Worm (Caenorhabditis elegans): Measurements from ENCODE around the gene C07A9.5.
"Not testable (repeated sequence)": the region's sequence is repeated elsewhere in the genome, so short reads cannot be mapped to it uniquely, and the experiment has no call there.

The C07A9.5 gene

DNA sequence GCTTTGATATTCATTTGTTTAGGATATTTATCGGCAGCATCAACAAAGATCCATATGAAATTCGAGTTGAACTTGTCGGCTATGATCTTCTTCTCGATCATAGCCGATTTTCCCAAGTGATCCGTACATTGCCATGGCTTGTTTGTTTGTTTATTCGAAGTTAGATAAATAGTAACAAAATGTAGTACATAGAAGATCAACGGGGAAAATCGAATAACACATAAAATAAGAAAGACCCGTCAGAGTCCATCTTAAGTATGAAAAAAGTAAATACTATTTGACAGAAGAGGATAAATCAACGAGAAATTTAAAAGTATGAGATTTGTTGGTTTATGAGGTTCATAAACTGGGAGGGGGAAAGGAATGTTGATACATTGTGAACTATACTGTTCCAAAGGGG, at the start of gene C07A9.5:
Gene C07A9.5 (minus strand): TSS at position 101 of the 400 bp plus-strand sequence.
- not testable (repeated sequence) for TF ChIP-seq lin-15B (tag; optimal IDR thresholded peaks at IDR 0.05); swsn-7 (tag; optimal IDR thresholded peaks at IDR 0.05); ces-1 (GFP tag; optimal IDR thresholded peaks at IDR 0.05)

DNA sequence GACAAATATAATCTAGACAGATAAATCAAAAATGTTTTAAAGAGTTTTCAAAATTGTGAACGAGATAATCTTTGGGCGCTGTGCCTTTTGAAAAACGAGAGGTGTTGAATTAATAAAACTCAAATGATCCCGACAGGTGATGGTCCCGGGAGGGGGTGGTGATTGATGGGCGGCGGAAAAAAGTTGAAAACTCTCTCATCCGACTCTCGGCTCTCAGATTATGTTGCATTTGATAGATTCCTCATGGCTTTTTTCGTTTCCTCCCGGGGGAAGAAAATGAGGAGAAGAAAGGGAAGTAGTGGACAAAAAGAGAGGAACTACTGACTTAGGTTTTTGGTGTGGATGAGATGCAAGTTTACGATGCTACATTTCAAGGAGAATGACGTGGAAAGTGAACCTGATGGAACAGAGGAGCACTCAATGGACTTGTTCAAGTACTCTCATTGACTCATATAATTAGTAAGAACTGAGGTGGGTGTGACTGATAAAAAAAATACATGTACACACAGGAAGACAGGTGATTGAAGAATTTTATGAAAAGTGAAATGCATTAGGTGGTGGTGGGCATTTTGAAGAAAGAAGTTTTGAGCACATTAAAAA, 48.8 kb upstream of the C07A9.5 start:
- TF ChIP-seq efl-1 (optimal IDR thresholded peaks at IDR 0.05) (no peak), efl-1 (GFP tag; optimal IDR thresholded peaks at IDR 0.05 in 1 of 2) (peak in 1 of 2 experiments; percentile 3), rnt-1 (tag; optimal IDR thresholded peaks at IDR 0.05) (peak; percentile 74), aha-1 (tag; optimal IDR thresholded peaks at IDR 0.05) (no peak), dsc-1 (tag; optimal IDR thresholded peaks at IDR 0.05) (peak; percentile 75), nhr-20 (tag; optimal IDR thresholded peaks at IDR 0.05) (peak; percentile 20), nhr-71 (tag; optimal IDR thresholded peaks at IDR 0.05) (peak; percentile 60), snu-23 (GFP tag; optimal IDR thresholded peaks at IDR 0.05) (peak; percentile 19), lin-14 (GFP tag; optimal IDR thresholded peaks at IDR 0.05) (peak; percentile 90), lin-39 (tag; optimal IDR thresholded peaks at IDR 0.05) (peak; percentile 51), lsy-2 (tag; optimal IDR thresholded peaks at IDR 0.05) (peak; percentile 1 to 7), ceh-88 (GFP tag; IDR thresholded peaks at IDR 0.05) (no peak), hpl-2 (GFP tag; optimal IDR thresholded peaks at IDR 0.05) (no peak), ces-1 (GFP tag; optimal IDR thresholded peaks at IDR 0.05) (no peak), swsn-7 (tag; optimal IDR thresholded peaks at IDR 0.05) (peak; percentile 24), nhr-85 (tag) (peak; percentile 9)

DNA sequence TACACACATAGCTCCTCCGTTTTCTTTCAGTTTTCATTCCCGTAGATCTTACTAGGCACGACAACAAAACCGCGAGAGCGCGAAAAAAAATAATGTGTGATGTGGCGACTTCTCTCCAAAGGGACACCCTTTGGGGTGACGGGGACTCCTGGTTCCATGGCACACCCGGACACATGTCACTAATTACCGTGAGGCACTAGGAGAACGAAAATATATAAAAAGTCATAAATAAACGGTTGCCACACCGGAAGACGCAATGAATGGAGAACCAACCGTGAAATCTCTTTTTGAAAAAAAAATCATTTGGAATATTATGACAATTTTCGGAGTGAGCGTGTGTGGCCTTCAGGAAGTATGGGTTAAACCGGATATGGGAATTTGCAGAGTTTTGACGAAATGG, 47.8 kb upstream of the C07A9.5 start:
- TF ChIP-seq efl-1 (optimal IDR thresholded peaks at IDR 0.05) (no peak), efl-1 (GFP tag; optimal IDR thresholded peaks at IDR 0.05 in 1 of 2) (peak in 1 of 2 experiments; percentile 42), xbp-1 (tag; optimal IDR thresholded peaks at IDR 0.05) (no peak), nhr-77 (tag; optimal IDR thresholded peaks at IDR 0.05) (no peak), dsc-1 (tag; optimal IDR thresholded peaks at IDR 0.05) (peak; percentile 53), nhr-85 (tag) (no peak)

DNA sequence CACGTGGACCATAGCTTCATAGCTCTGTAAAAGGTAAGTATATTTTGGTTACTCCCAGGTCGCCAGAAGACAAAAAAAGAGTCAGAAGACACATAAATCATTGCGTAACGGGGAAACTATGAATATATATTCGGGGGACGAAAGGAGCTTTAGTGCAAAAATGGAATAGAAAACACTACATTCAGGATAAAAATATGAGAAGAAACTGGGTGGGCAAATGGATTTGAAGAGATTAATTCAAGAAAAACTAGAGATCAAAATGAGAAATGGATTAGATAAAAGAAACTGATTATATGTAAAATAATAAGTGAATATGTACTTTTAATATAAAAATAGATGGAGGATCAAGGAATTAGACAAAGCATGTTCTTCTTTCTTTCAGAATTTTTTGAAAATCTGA, 44.8 kb upstream of the C07A9.5 start, which contains the start of gene C07A9.12:
Gene C07A9.12 (minus strand): TSS at position 101 of the 400 bp plus-strand sequence.
- TF ChIP-seq ama-1 (optimal IDR thresholded peaks at IDR 0.05) (no peak), ces-1 (GFP tag; optimal IDR thresholded peaks at IDR 0.05) (no peak), dsc-1 (tag; optimal IDR thresholded peaks at IDR 0.05) (peak; percentile 3), ceh-63 (GFP tag; optimal IDR thresholded peaks at IDR 0.05) (no peak), ceh-82 (tag; optimal IDR thresholded peaks at IDR 0.05) (no peak), zip-4 (GFP tag; optimal IDR thresholded peaks at IDR 0.05) (no peak)

DNA sequence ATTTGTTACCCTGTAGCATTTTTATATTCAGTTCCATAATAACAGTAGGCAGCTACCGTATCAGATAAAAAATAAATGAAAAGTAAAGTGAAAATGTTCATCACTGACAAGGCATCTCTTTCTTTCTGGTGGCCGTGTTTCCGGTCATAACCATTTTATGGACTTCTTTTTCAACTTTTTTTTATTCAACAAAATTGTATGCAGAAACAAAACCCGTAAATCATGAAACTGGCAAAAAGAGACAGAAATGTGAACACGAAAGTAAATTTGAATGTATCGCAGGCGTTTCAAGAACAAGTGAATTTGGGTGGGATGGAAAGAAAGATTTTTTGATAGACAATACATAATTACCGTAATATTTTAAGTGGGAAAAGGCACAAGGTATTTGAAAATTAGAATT, 42.5 kb upstream of the C07A9.5 start, which contains the start of gene clec-162:
Gene clec-162 (minus strand): TSS at position 101 of the 400 bp plus-strand sequence.
- TF ChIP-seq egl-13 (tag; optimal IDR thresholded peaks at IDR 0.05): no peak
- TF ChIP-seq ztf-4 (tag; optimal IDR thresholded peaks at IDR 0.05): no peak
- TF ChIP-seq jun-1 (tag; optimal IDR thresholded peaks at IDR 0.05): no peak
- TF ChIP-seq vab-15 (tag; optimal IDR thresholded peaks at IDR 0.05): no peak
- TF ChIP-seq ceh-8 (GFP tag; optimal IDR thresholded peaks at IDR 0.05): no peak
- TF ChIP-seq grh-1 (GFP tag; IDR thresholded peaks at IDR 0.05): no peak
- no peak for TF ChIP-seq unc-98 (GFP tag; IDR thresholded peaks at IDR 0.05)
- TF ChIP-seq lin-15B (tag; optimal IDR thresholded peaks at IDR 0.05): no peak
- TF ChIP-seq nhr-28 (tag; optimal IDR thresholded peaks at IDR 0.05): no peak
- no peak for TF ChIP-seq nhr-11 (tag; optimal IDR thresholded peaks at IDR 0.05)

DNA sequence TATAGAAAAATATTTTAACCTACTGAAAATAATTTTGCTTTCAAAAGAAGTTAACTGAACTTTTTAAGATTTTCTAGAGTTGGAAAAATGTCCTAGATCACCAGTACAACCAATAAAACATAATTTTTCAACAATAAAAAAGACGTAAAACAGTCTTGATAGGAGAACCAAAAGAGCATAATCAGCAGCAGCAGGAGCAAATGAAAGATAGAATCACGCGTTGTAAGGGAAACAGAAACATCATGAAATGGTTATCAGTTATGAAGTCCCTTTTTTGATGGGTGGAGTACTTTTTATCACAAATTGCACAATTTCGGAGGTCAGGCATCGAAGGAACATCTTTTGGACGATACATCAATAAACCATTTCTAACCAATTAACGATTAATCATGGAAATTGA, 39.4 kb upstream of the C07A9.5 start:
- TF ChIP-seq C16A3.4 (tag; optimal IDR thresholded peaks at IDR 0.05) (no peak), fkh-10 (GFP tag; optimal IDR thresholded peaks at IDR 0.05) (no peak), ces-1 (GFP tag; optimal IDR thresholded peaks at IDR 0.05) (no peak), dpl-1 (GFP tag; optimal IDR thresholded peaks at IDR 0.05) (no peak), mef-2 (tag; optimal IDR thresholded peaks at IDR 0.05) (no peak), nhr-90 (tag; optimal IDR thresholded peaks at IDR 0.05; ENCODE audit: poor library complexity) (no peak), ztf-11 (tag; optimal IDR thresholded peaks at IDR 0.05) (no peak), unc-98 (GFP tag; IDR thresholded peaks at IDR 0.05) (no peak), Y116A8C.19 (tag; optimal IDR thresholded peaks at IDR 0.05; ENCODE audit: borderline replicate concordance) (no peak), lin-15B (tag; optimal IDR thresholded peaks at IDR 0.05) (no peak), unc-86 (tag; optimal IDR thresholded peaks at IDR 0.05) (no peak), ceh-63 (GFP tag; optimal IDR thresholded peaks at IDR 0.05) (no peak), nhr-76 (tag; optimal IDR thresholded peaks at IDR 0.05) (no peak), ama-1 (optimal IDR thresholded peaks at IDR 0.05) (no peak), elt-2 (tag; optimal IDR thresholded peaks at IDR 0.05) (peak; percentile 91), nhr-20 (tag; optimal IDR thresholded peaks at IDR 0.05) (peak; percentile 5), skn-1 (tag; optimal IDR thresholded peaks at IDR 0.05) (no peak)

Measured in whole organism, L1 larva.